Worm (Caenorhabditis elegans) whole organism, L3 larva: ENCODE data around the gene clec-250.

Experiments used
- elt-3 ChIP-seq, 3 experiments: fragments of 150-350 bp in 1 of 3; sonication (generic microtip) in 2 of 3; optimal IDR thresholded peaks; 2 replicates in 2 of 3; 4 replicates in 1 of 3; lab custom pipeline; 2014 to 2017; ENCODE audit warnings: missing biosample characterization in 3 of 3, missing genetic modification characterization in 3 of 3
- fkh-2 ChIP-seq: fragments of 150-350 bp; optimal IDR thresholded peaks from 2 replicates; lab custom pipeline; 2014; ENCODE audit warnings: missing biosample characterization, missing genetic modification reagents, missing genetic modification characterization
- pha-4 ChIP-seq: fragments of 150-350 bp; optimal IDR thresholded peaks from 2 replicates; lab custom pipeline; 2014; ENCODE audit warnings: missing biosample characterization, missing genetic modification reagents, missing genetic modification characterization
- unc-62 ChIP-seq: fragments of 150-350 bp; sonication (generic microtip); optimal IDR thresholded peaks from 4 replicates; lab custom pipeline; 2014; ENCODE audit warnings: missing biosample characterization, missing genetic modification reagents, missing genetic modification characterization

DNA sequence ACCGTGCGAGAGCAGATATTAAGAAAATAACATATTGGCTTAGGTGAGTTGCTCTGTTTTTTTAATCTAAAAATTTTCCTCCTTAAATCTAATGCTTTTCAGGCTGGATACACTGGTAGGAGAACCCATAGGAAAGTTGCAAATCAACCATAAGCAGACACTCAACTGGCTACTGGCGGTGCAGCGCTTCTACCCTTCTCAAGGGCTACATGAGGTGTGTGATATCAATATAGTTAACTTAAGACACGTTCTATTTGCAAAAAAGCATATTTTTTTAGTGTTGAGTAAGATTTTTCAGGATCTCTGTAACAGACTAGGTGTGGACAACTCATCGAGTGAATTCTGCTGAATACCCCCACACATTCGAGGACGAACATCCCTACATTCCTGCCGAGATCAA, 34.0 kb downstream of the clec-250 start:
- TF ChIP-seq pha-4 (no peak), fkh-2 (tag; lab: Kevin White, UChicago) (no peak), elt-3 (tag; optimal IDR thresholded peaks at IDR 0.05; lab: Kevin White, UChicago) (no peak), unc-62 (GFP tag; lab: Kevin White, UChicago) (no peak)
